Fruit fly (Drosophila melanogaster): ENCODE results near the gene Syn.

dm6 chr3R:10147176-10147575 is 43.3 kb upstream of the Syn start:
- TF ChIP-seq lola (GFP tag; optimal IDR thresholded peaks at IDR 0.05) (no peak), CG15601 (tag; optimal IDR thresholded peaks at IDR 0.05) (no peak), CG3065 (GFP tag; optimal IDR thresholded peaks at IDR 0.05) (no peak), Sox102F (GFP tag; optimal IDR thresholded peaks at IDR 0.05) (no peak), CG16779 (GFP tag; IDR thresholded peaks at IDR 0.05) (no peak), Max (GFP tag; optimal IDR thresholded peaks at IDR 0.05) (no peak), CG8478 (optimal IDR thresholded peaks at IDR 0.05) (no peak), Scr (GFP tag; IDR thresholded peaks at IDR 0.05; ENCODE audit: partially characterized antibody) (no peak), MBD-R2 (GFP tag; IDR thresholded peaks at IDR 0.05) (no peak), CG17328 (GFP tag; IDR thresholded peaks at IDR 0.05) (no peak)

All from whole organism, embryonic.